Fruit fly (Drosophila melanogaster): ENCODE measurements around the gene CG43445.

The CG43445 gene

dm6 chr3R:17938713-17939112, 27.5 kb downstream of the CG43445 start:
- no peak for TF ChIP-seq noc (tag; optimal IDR thresholded peaks at IDR 0.05)

- no peak for TF ChIP-seq noc (tag; optimal IDR thresholded peaks at IDR 0.05)
These were observed 29.9 kb downstream of the CG43445 start for dm6 chr3R:17941086-17941485.

- no peak for TF ChIP-seq noc (tag; optimal IDR thresholded peaks at IDR 0.05)
These were observed 32.4 kb downstream of the CG43445 start for dm6 chr3R:17943359-17944232.

- TF ChIP-seq noc (tag; optimal IDR thresholded peaks at IDR 0.05), result no peak
These were observed 33.1 kb downstream of the CG43445 start for dm6 chr3R:17944296-17944695.

- no peak for TF ChIP-seq noc (tag; optimal IDR thresholded peaks at IDR 0.05)
These were observed 34.6 kb downstream of the CG43445 start for dm6 chr3R:17945753-17946152.

- TF ChIP-seq noc (tag; optimal IDR thresholded peaks at IDR 0.05), result no peak
These were observed 35.1 kb downstream of the CG43445 start for dm6 chr3R:17946246-17946645.

- TF ChIP-seq noc (tag; optimal IDR thresholded peaks at IDR 0.05), result no peak
These were observed 37.3 kb downstream of the CG43445 start for dm6 chr3R:17948227-17949206.

dm6 chr3R:17949362-17950121, 38.4 kb downstream of the CG43445 start:
- TF ChIP-seq noc (tag; optimal IDR thresholded peaks at IDR 0.05), result peak; percentile 46

- no peak for TF ChIP-seq noc (tag; optimal IDR thresholded peaks at IDR 0.05)
These were observed 39.2 kb downstream of the CG43445 start for dm6 chr3R:17950398-17950797.

dm6 chr3R:17951285-17951684, 40.1 kb downstream of the CG43445 start:
- no peak for TF ChIP-seq noc (tag; optimal IDR thresholded peaks at IDR 0.05)

- no peak for TF ChIP-seq noc (tag; optimal IDR thresholded peaks at IDR 0.05)
These were observed 40.6 kb downstream of the CG43445 start for dm6 chr3R:17951780-17952179.

dm6 chr3R:17952412-17952811, 41.2 kb downstream of the CG43445 start:
- no peak for TF ChIP-seq noc (tag; optimal IDR thresholded peaks at IDR 0.05)

- no peak for TF ChIP-seq noc (tag; optimal IDR thresholded peaks at IDR 0.05)
These were observed 42.7 kb downstream of the CG43445 start for dm6 chr3R:17953884-17954283.

- TF ChIP-seq noc (tag; optimal IDR thresholded peaks at IDR 0.05), result no peak
These were observed 44.6 kb downstream of the CG43445 start for dm6 chr3R:17955737-17956136.

- no peak for TF ChIP-seq noc (tag; optimal IDR thresholded peaks at IDR 0.05)
These were observed 46.6 kb downstream of the CG43445 start for dm6 chr3R:17957782-17958181.

- no peak for TF ChIP-seq noc (tag; optimal IDR thresholded peaks at IDR 0.05)
These were observed 47.1 kb downstream of the CG43445 start for dm6 chr3R:17958304-17958703.

All from whole organism, larva.